Fruit fly (Drosophila melanogaster) whole organism, wandering third instar larva: ENCODE measurements around the gene CG32235.

Experiments
- Abd-B ChIP-seq: fragments of >200 bp; optimal IDR thresholded peaks from 2 replicates; lab custom pipeline; 2017; ENCODE audit warnings: missing biosample characterization, missing genetic modification characterization
- Dfd ChIP-seq: fragments of >200 bp; optimal IDR thresholded peaks from 2 replicates; lab custom pipeline; 2017; ENCODE audit warnings: missing biosample characterization, missing genetic modification characterization
- HLH106 ChIP-seq: fragments of 200-800 bp; optimal IDR thresholded peaks from 3 replicates; lab custom pipeline; 2019; ENCODE audit warnings: missing biosample characterization, mild to moderate bottlenecking, missing genetic modification characterization, moderate library complexity
- dsf ChIP-seq: sonication (Bioruptor generic); optimal IDR thresholded peaks from 2 replicates; lab custom pipeline; 2016; ENCODE audit warnings: missing biosample characterization, missing genetic modification characterization, borderline replicate concordance
- fru ChIP-seq: fragments of 200-800 bp; sonication (Bioruptor generic); optimal IDR thresholded peaks from 3 replicates; lab custom pipeline; 2016; ENCODE audit warnings: missing biosample characterization, mild to moderate bottlenecking, missing genetic modification characterization
- lola ChIP-seq: fragments of >200 bp; optimal IDR thresholded peaks from 2 replicates; lab custom pipeline; 2017; ENCODE audit warnings: missing biosample characterization, missing genetic modification characterization

- no peak for TF ChIP-seq Abd-B (GFP tag; lab: Kevin White, UChicago)
- no peak for TF ChIP-seq lola (GFP tag; lab: Kevin White, UChicago)
- TF ChIP-seq dsf (GFP tag; lab: Kevin White, UChicago), result no peak
- no peak for TF ChIP-seq fru (GFP tag; lab: Kevin White, UChicago)
- no peak for TF ChIP-seq Dfd (GFP tag; lab: Kevin White, UChicago)
- TF ChIP-seq HLH106 (tag; lab: Kevin White, UChicago), result no peak
These were observed 15.5 kb downstream of the CG32235 start for dm6 chr3L:4844792-4845191.
